Worm (Caenorhabditis elegans): ENCODE measurements around the gene F41E7.7.
A peak's percentile ranks its signal among the peaks of the same experiment; 100 is the strongest.

F41E7.7 gene

ce11 chrX:10332035-10332614 is 24.5 kb downstream of the F41E7.7 start:
- TF ChIP-seq daf-12 (tag; optimal IDR thresholded peaks at IDR 0.05) (no peak), ama-1 (optimal IDR thresholded peaks at IDR 0.05) (no peak), D1046.2 (GFP tag; IDR thresholded peaks at IDR 0.05) (no peak), mxl-2 (GFP tag; conservative IDR thresholded peaks at IDR 0.05) (peak; percentile 99), ztf-7 (tag; optimal IDR thresholded peaks at IDR 0.05) (no peak), nhr-48 (tag; optimal IDR thresholded peaks at IDR 0.05) (peak; percentile 80), ceh-32 (tag; optimal IDR thresholded peaks at IDR 0.05; ENCODE audit: poor library complexity) (no peak), tag-97 (GFP tag; IDR thresholded peaks at IDR 0.05) (no peak), ceh-20 (GFP tag; IDR thresholded peaks at IDR 0.05) (0 out of 2 replicates have a peak, but pooled peaks have one; percentile 20), nhr-6 (tag; optimal IDR thresholded peaks at IDR 0.05) (peak; percentile 19), daf-19 (GFP tag; conservative IDR thresholded peaks at IDR 0.05) (no peak), mdt-29 (GFP tag; IDR thresholded peaks at IDR 0.05) (no peak), cey-2 (tag; optimal IDR thresholded peaks at IDR 0.05; ENCODE audit: borderline replicate concordance, insufficient read depth) (no peak), hlh-30 (tag; optimal IDR thresholded peaks at IDR 0.05; ENCODE audit: insufficient read depth) (peak; percentile 35), rbr-2 (tag; optimal IDR thresholded peaks at IDR 0.05) (no peak), php-3 (GFP tag; IDR thresholded peaks at IDR 0.05) (peak; percentile 14; the same call in 1 of the 2 replicates), duxl-1 (tag; optimal IDR thresholded peaks at IDR 0.05; ENCODE audit: poor library complexity) (peak; percentile 24), nhr-76 (tag; optimal IDR thresholded peaks at IDR 0.05) (no peak), zfp-3 (GFP tag; conservative IDR thresholded peaks at IDR 0.05) (no peak), mep-1 (tag; optimal IDR thresholded peaks at IDR 0.05) (peak; percentile 38), nhr-25 (tag; optimal IDR thresholded peaks at IDR 0.05; ENCODE audit: borderline replicate concordance, insufficient read depth) (no peak), daf-16 (GFP tag; optimal IDR thresholded peaks at IDR 0.05) (no peak), daf-16 (tag; optimal IDR thresholded peaks at IDR 0.05) (peak; percentile 17), nhr-28 (tag; optimal IDR thresholded peaks at IDR 0.05) (peak; percentile 57), ceh-82 (tag; optimal IDR thresholded peaks at IDR 0.05) (no peak), dmd-9 (GFP tag; IDR thresholded peaks at IDR 0.05) (no peak), T26A8.4 (GFP tag; IDR thresholded peaks at IDR 0.05) (no peak; the same call in 1 of the 2 replicates), F26F4.8 (GFP tag; conservative IDR thresholded peaks at IDR 0.05) (no peak), dmd-6 (GFP tag; IDR thresholded peaks at IDR 0.05) (peak; percentile 61), jun-1 (tag; optimal IDR thresholded peaks at IDR 0.05) (no peak), aly-2 (tag; optimal IDR thresholded peaks at IDR 0.05) (no peak), pqm-1 (tag; optimal IDR thresholded peaks at IDR 0.05) (peak; percentile 56), sdz-12 (GFP tag; optimal IDR thresholded peaks at IDR 0.05) (no peak), F37D6.2 (tag; optimal IDR thresholded peaks at IDR 0.05) (no peak), ceh-44 (GFP tag; IDR thresholded peaks at IDR 0.05) (no peak), fos-1 (tag; optimal IDR thresholded peaks at IDR 0.05) (no peak), daf-8 (GFP tag; IDR thresholded peaks at IDR 0.05) (no peak), snpc-4 (tag; optimal IDR thresholded peaks at IDR 0.05) (no peak), zip-2 (tag; optimal IDR thresholded peaks at IDR 0.05) (no peak), nhr-11 (tag; optimal IDR thresholded peaks at IDR 0.05) (peak; percentile 46), ceh-62 (tag; optimal IDR thresholded peaks at IDR 0.05) (no peak), lin-1 (GFP tag; IDR thresholded peaks at IDR 0.05) (0 out of 2 replicates have a peak, but pooled peaks have one; percentile 19), aha-1 (tag) (peak; percentile 96), Y48G9A.11 (GFP tag; IDR thresholded peaks at IDR 0.05) (no peak), lin-39 (tag; optimal IDR thresholded peaks at IDR 0.05) (no peak), lir-3 (tag; optimal IDR thresholded peaks at IDR 0.05) (no peak), lsy-2 (tag; optimal IDR thresholded peaks at IDR 0.05) (peak in 1 of 2 experiments; percentile 14), unc-62 (GFP tag; optimal IDR thresholded peaks at IDR 0.05 in 1 of 2) (peak in 1 of 2 experiments; percentile 38), unc-62 (tag; optimal IDR thresholded peaks at IDR 0.05) (no peak), T20F7.1 (GFP tag; optimal IDR thresholded peaks at IDR 0.05) (peak; percentile 55), hif-1 (tag; optimal IDR thresholded peaks at IDR 0.05) (peak in 1 of 2 experiments; percentile 25), vab-7 (GFP tag; IDR thresholded peaks at IDR 0.05) (no peak)

Data from whole organism, L4 larva.